Worm (Caenorhabditis elegans) whole organism, young adult: ENCODE results near the gene pals-39.

Experiments used
- F10E7.11 ChIP-seq: sonication (generic microtip); optimal IDR thresholded peaks from 2 replicates; lab custom pipeline; 2017; ENCODE audit warnings: mild to moderate bottlenecking, missing genetic modification characterization, moderate library complexity, missing compliant biosample characterization
- F37B4.10 ChIP-seq: fragments of 200-800 bp; sonication (Bioruptor generic); IDR thresholded peaks from 2 replicates; pipeline ENCODE4 v1.3.6; 2022; ENCODE audit warnings: missing genetic modification characterization, missing compliant biosample characterization
- K11D2.4 ChIP-seq: fragments of 200-800 bp; sonication (Bioruptor generic); IDR thresholded peaks from 2 replicates; pipeline ENCODE4 v1.3.6; 2022; ENCODE audit warnings: missing genetic modification reagents, missing genetic modification characterization, missing compliant biosample characterization
- Y53F4B.3 ChIP-seq: fragments of 200-800 bp; sonication (Bioruptor generic); IDR thresholded peaks from 2 replicates; pipeline ENCODE4 v1.3.6; 2022; ENCODE audit warnings: missing genetic modification reagents, missing genetic modification characterization, missing compliant biosample characterization
- Y79H2A.3 ChIP-seq: fragments of 200-800 bp; sonication (Bioruptor generic); conservative IDR thresholded peaks from 2 replicates; pipeline ENCODE4 v1.3.6; 2022; ENCODE audit warnings: missing genetic modification reagents, missing genetic modification characterization, missing compliant biosample characterization
- ZK185.1 ChIP-seq: sonication (generic microtip); optimal IDR thresholded peaks from 2 replicates; lab custom pipeline; 2016; ENCODE audit warnings: mild to moderate bottlenecking, missing genetic modification characterization, missing compliant biosample characterization; ENCODE audit not compliant: poor library complexity, severe bottlenecking
- ama-1 ChIP-seq, 3 experiments: fragments of 150-350 bp in 1 of 3; sonication (generic microtip) in 2 of 3; optimal IDR thresholded peaks; 2 replicates each; lab custom pipeline; 2014 to 2018; ENCODE audit warnings: missing biosample characterization in 2 of 3, missing genetic modification characterization in 2 of 3, missing genetic modification reagents in 2 of 3
- aptf-3 ChIP-seq: fragments of 200-800 bp; sonication (Bioruptor generic); IDR thresholded peaks from 2 replicates; pipeline ENCODE4 v1.3.6; 2022; ENCODE audit warnings: missing genetic modification characterization, missing compliant biosample characterization
- athp-1 ChIP-seq: sonication (generic microtip); optimal IDR thresholded peaks from 2 replicates; lab custom pipeline; 2017; ENCODE audit warnings: mild to moderate bottlenecking, missing genetic modification characterization, missing compliant biosample characterization
- attf-3 ChIP-seq: fragments of 200-800 bp; sonication (Bioruptor generic); conservative IDR thresholded peaks from 2 replicates; pipeline ENCODE4 v1.3.6; 2022; ENCODE audit warnings: missing genetic modification reagents, missing genetic modification characterization, missing compliant biosample characterization
- attf-6 ChIP-seq: fragments of 200-800 bp; sonication (Bioruptor generic); IDR thresholded peaks from 2 replicates; pipeline ENCODE4 v1.3.6; 2022; ENCODE audit warnings: missing genetic modification reagents, missing genetic modification characterization, missing compliant biosample characterization
- bed-1 ChIP-seq: fragments of 200-800 bp; sonication (Bioruptor generic); IDR thresholded peaks from 2 replicates; pipeline ENCODE4 v1.3.6; 2022; ENCODE audit warnings: missing genetic modification reagents, missing genetic modification characterization, missing compliant biosample characterization
- ceh-100 ChIP-seq: fragments of 200-800 bp; sonication (Bioruptor generic); IDR thresholded peaks from 2 replicates; pipeline ENCODE4 v1.3.6; 2022; ENCODE audit warnings: missing genetic modification reagents, missing genetic modification characterization, missing compliant biosample characterization
- ceh-27 ChIP-seq: fragments of 200-800 bp; sonication (Bioruptor generic); optimal IDR thresholded peaks from 2 replicates; lab custom pipeline; 2018; ENCODE audit warnings: mild to moderate bottlenecking, missing genetic modification characterization, moderate library complexity, missing compliant biosample characterization
- ceh-91 ChIP-seq: fragments of 200-800 bp; sonication (Bioruptor generic); IDR thresholded peaks from 2 replicates; pipeline ENCODE4 v1.3.6; 2022; ENCODE audit warnings: missing genetic modification reagents, missing genetic modification characterization, missing compliant biosample characterization
- die-1 ChIP-seq: sonication (generic microtip); optimal IDR thresholded peaks from 2 replicates; lab custom pipeline; 2016; ENCODE audit warnings: missing genotype, mild to moderate bottlenecking, missing genetic modification characterization, missing compliant biosample characterization
- dpff-1 ChIP-seq: sonication (generic microtip); optimal IDR thresholded peaks from 2 replicates; lab custom pipeline; 2017; ENCODE audit warnings: mild to moderate bottlenecking, missing genetic modification characterization, missing compliant biosample characterization
- egl-44 ChIP-seq: fragments of 200-800 bp; sonication (Bioruptor generic); IDR thresholded peaks from 2 replicates; pipeline ENCODE4 v1.3.6; 2022; ENCODE audit warnings: missing genetic modification reagents, missing genetic modification characterization, missing compliant biosample characterization
- ekl-4 ChIP-seq: fragments of 200-800 bp; sonication (Bioruptor generic); IDR thresholded peaks from 2 replicates; pipeline ENCODE4 v1.3.6; 2022; ENCODE audit warnings: missing genetic modification reagents, missing genetic modification characterization, missing compliant biosample characterization
- hmg-20 ChIP-seq: fragments of 200-800 bp; sonication (Bioruptor generic); IDR thresholded peaks from 2 replicates; pipeline ENCODE4 v1.3.6; 2022; ENCODE audit warnings: missing genetic modification reagents, missing genetic modification characterization, missing compliant biosample characterization
- hsf-1 ChIP-seq: fragments of 200-800 bp; sonication (Bioruptor generic); IDR thresholded peaks from 2 replicates; pipeline ENCODE4 v1.3.6; 2022; ENCODE audit warnings: missing genetic modification reagents, missing genetic modification characterization, missing compliant biosample characterization
- let-526 ChIP-seq: fragments of 200-800 bp; sonication (Bioruptor generic); IDR thresholded peaks from 2 replicates; pipeline ENCODE4 v1.3.6; 2022; ENCODE audit warnings: missing genetic modification reagents, missing genetic modification characterization, missing compliant biosample characterization
- lin-35 ChIP-seq, 3 experiments: fragments of 150-350 bp in 2 of 3; sonication (generic microtip) in 1 of 3; optimal IDR thresholded peaks; 2 replicates each; lab custom pipeline; 2014 to 2018; ENCODE audit warnings: missing biosample characterization in 3 of 3, missing genetic modification characterization in 3 of 3, missing genetic modification reagents in 3 of 3
- lin-40 ChIP-seq: sonication (generic microtip); optimal IDR thresholded peaks from 2 replicates; lab custom pipeline; 2016; ENCODE audit warnings: missing genetic modification characterization, mild to moderate bottlenecking, missing compliant biosample characterization, missing genotype, missing genetic modification reagents
- lsl-1 ChIP-seq: fragments of 200-800 bp; sonication (Bioruptor generic); optimal IDR thresholded peaks from 2 replicates; lab custom pipeline; 2018; ENCODE audit warnings: mild to moderate bottlenecking, missing genetic modification characterization, moderate library complexity, missing compliant biosample characterization
- madf-10 ChIP-seq: sonication (generic microtip); optimal IDR thresholded peaks from 2 replicates; lab custom pipeline; 2016; ENCODE audit warnings: mild to moderate bottlenecking, missing genetic modification characterization, missing compliant biosample characterization
- madf-6 ChIP-seq: fragments of 200-800 bp; sonication (Bioruptor generic); IDR thresholded peaks from 2 replicates; pipeline ENCODE4 v1.3.6; 2022; ENCODE audit warnings: missing genetic modification reagents, missing genetic modification characterization, missing compliant biosample characterization
- mes-4 ChIP-seq: sonication (generic microtip); optimal IDR thresholded peaks from 2 replicates; lab custom pipeline; 2016; ENCODE audit warnings: missing genotype, missing genetic modification characterization, missing compliant biosample characterization
- mxl-1 ChIP-seq: sonication (generic microtip); optimal IDR thresholded peaks from 2 replicates; lab custom pipeline; 2016; ENCODE audit warnings: missing genetic modification characterization, missing compliant biosample characterization
- nfya-1 ChIP-seq: sonication (generic microtip); optimal IDR thresholded peaks from 2 replicates; lab custom pipeline; 2017; ENCODE audit warnings: antibody characterized with exemption, missing compliant biosample characterization, missing genetic modification characterization, borderline replicate concordance; ENCODE audit not compliant: insufficient read depth
- nhr-120 ChIP-seq: fragments of 200-800 bp; sonication (Bioruptor generic); IDR thresholded peaks from 2 replicates; pipeline ENCODE4 v1.3.6; 2022; ENCODE audit warnings: missing genetic modification characterization, missing compliant biosample characterization
- nhr-179 ChIP-seq: sonication (generic microtip); optimal IDR thresholded peaks from 2 replicates; lab custom pipeline; 2016; ENCODE audit warnings: mild to moderate bottlenecking, missing genetic modification characterization, missing compliant biosample characterization
- pbrm-1 ChIP-seq: fragments of 200-800 bp; sonication (Bioruptor generic); IDR thresholded peaks from 2 replicates; pipeline ENCODE4 v1.3.6; 2022; ENCODE audit warnings: missing genetic modification reagents, missing genetic modification characterization, missing compliant biosample characterization
- pha-4 ChIP-seq: fragments of 150-350 bp; sonication (generic microtip); optimal IDR thresholded peaks from 2 replicates; lab custom pipeline; 2014; ENCODE audit warnings: missing biosample characterization, missing genetic modification reagents, missing genetic modification characterization
- rpc-1 ChIP-seq, 2 experiments: fragments of 150-350 bp in 1 of 2; sonication (generic microtip) in 1 of 2; optimal IDR thresholded peaks; 2 replicates each; lab custom pipeline; 2014 to 2018; ENCODE audit warnings: missing biosample characterization in 1 of 2, missing genetic modification characterization in 1 of 2, missing genetic modification reagents in 1 of 2, missing genotype in 1 of 2
- sdz-38 ChIP-seq: sonication (generic microtip); optimal IDR thresholded peaks from 2 replicates; lab custom pipeline; 2016; ENCODE audit warnings: missing genotype, missing genetic modification characterization, missing compliant biosample characterization
- sea-2 ChIP-seq: fragments of 200-800 bp; sonication (Bioruptor generic); IDR thresholded peaks from 2 replicates; pipeline ENCODE4 v1.3.6; 2022; ENCODE audit warnings: missing genetic modification characterization, missing compliant biosample characterization
- snpc-1.1 ChIP-seq: sonication (generic microtip); optimal IDR thresholded peaks from 2 replicates; lab custom pipeline; 2017; ENCODE audit warnings: missing genetic modification characterization, mild to moderate bottlenecking, missing compliant biosample characterization, antibody characterized with exemption, moderate library complexity, missing genotype, missing genetic modification reagents; ENCODE audit not compliant: insufficient read depth
- snpc-3.4 ChIP-seq: sonication (generic microtip); optimal IDR thresholded peaks from 2 replicates; lab custom pipeline; 2017; ENCODE audit warnings: missing genetic modification characterization, mild to moderate bottlenecking, missing compliant biosample characterization, antibody characterized with exemption, moderate library complexity, missing genotype, missing genetic modification reagents
- somi-1 ChIP-seq: fragments of 200-800 bp; sonication (Bioruptor generic); optimal IDR thresholded peaks from 2 replicates; lab custom pipeline; 2018; ENCODE audit warnings: mild to moderate bottlenecking, missing genetic modification characterization, missing compliant biosample characterization
- xnd-1 ChIP-seq: sonication (generic microtip); optimal IDR thresholded peaks from 2 replicates; lab custom pipeline; 2016; ENCODE audit warnings: missing genotype, missing genetic modification reagents, missing genetic modification characterization, missing compliant biosample characterization
- ztf-25 ChIP-seq: fragments of 200-800 bp; sonication (Bioruptor generic); IDR thresholded peaks from 2 replicates; pipeline ENCODE4 v1.3.6; 2022; ENCODE audit warnings: missing genetic modification reagents, missing genetic modification characterization, missing compliant biosample characterization

The pals-39 gene

ce11 chrV:12433105-12433504, 10.5 kb downstream of the pals-39 start:
- TF ChIP-seq bed-1 (GFP tag; lab: Robert Waterston, UW): no peak
- TF ChIP-seq ekl-4 (GFP tag; lab: Robert Waterston, UW): no peak

- no peak for TF ChIP-seq ama-1 (optimal IDR thresholded peaks at IDR 0.05; lab: Kevin White, UChicago)
- no peak for TF ChIP-seq ama-1 (GFP tag; optimal IDR thresholded peaks at IDR 0.05; lab: Kevin White, UChicago)
- no peak for TF ChIP-seq let-526 (GFP tag; lab: Robert Waterston, UW)
- TF ChIP-seq pha-4 (tag; lab: Kevin White, UChicago): no peak
Measured at ce11 chrV:12432111-12432510, 11.5 kb downstream of the pals-39 start, which contains the start of gene C54D10.13. Gene C54D10.13 (minus strand): TSS chrV:12432289.

- TF ChIP-seq ZK185.1 (tag; lab: Kevin White, UChicago) (no peak), die-1 (tag; lab: Kevin White, UChicago) (no peak), ceh-27 (GFP tag; lab: Kevin White, UChicago) (no peak), Y79H2A.3 (GFP tag; lab: Robert Waterston, UW) (no peak), F37B4.10 (GFP tag; lab: Robert Waterston, UW) (no peak), nhr-120 (GFP tag; lab: Robert Waterston, UW) (no peak), lin-40 (tag; lab: Kevin White, UChicago) (no peak), snpc-3.4 (tag; lab: Kevin White, UChicago) (no peak), Y53F4B.3 (GFP tag; lab: Robert Waterston, UW) (no peak), pbrm-1 (GFP tag; lab: Robert Waterston, UW) (no peak), rpc-1 (optimal IDR thresholded peaks at IDR 0.05; lab: Kevin White, UChicago) (no peak), rpc-1 (tag; optimal IDR thresholded peaks at IDR 0.05; lab: Kevin White, UChicago) (no peak)
Measured at ce11 chrV:12429039-12429438, 14.6 kb downstream of the pals-39 start, which contains the start of gene C54D10.5. Gene C54D10.5 (plus strand): TSS chrV:12429339.

- no peak for TF ChIP-seq xnd-1 (tag; lab: Kevin White, UChicago)
- no peak for TF ChIP-seq somi-1 (GFP tag; lab: Kevin White, UChicago)
- no peak for TF ChIP-seq nfya-1 (tag; lab: Kevin White, UChicago)
- no peak for TF ChIP-seq ZK185.1 (tag; lab: Kevin White, UChicago)
- no peak for TF ChIP-seq madf-10
- TF ChIP-seq nhr-179 (tag; lab: Kevin White, UChicago): no peak
- no peak for TF ChIP-seq snpc-1.1
- no peak for TF ChIP-seq hmg-20
- TF ChIP-seq madf-6 (GFP tag; lab: Robert Waterston, UW): no peak
- no peak for TF ChIP-seq attf-6 (GFP tag; lab: Robert Waterston, UW)
- no peak for TF ChIP-seq lsl-1 (GFP tag; lab: Kevin White, UChicago)
- TF ChIP-seq egl-44 (GFP tag; lab: Robert Waterston, UW): no peak
- TF ChIP-seq die-1 (tag; lab: Kevin White, UChicago): no peak
- TF ChIP-seq sea-2 (GFP tag; lab: Robert Waterston, UW): no peak
- TF ChIP-seq aptf-3 (GFP tag; lab: Robert Waterston, UW): no peak
- no peak for TF ChIP-seq sdz-38 (tag; lab: Kevin White, UChicago)
Measured at ce11 chrV:12427826-12428225, 15.8 kb downstream of the pals-39 start.

ce11 chrV:12421360-12421759, 22.3 kb downstream of the pals-39 start:
- TF ChIP-seq ceh-100 (GFP tag; lab: Robert Waterston, UW): no peak
- TF ChIP-seq mes-4 (tag; lab: Kevin White, UChicago): no peak
- TF ChIP-seq athp-1 (tag; lab: Kevin White, UChicago): no peak
- TF ChIP-seq mxl-1: no peak
- TF ChIP-seq rpc-1 (optimal IDR thresholded peaks at IDR 0.05; lab: Kevin White, UChicago): no peak
- TF ChIP-seq rpc-1 (tag; optimal IDR thresholded peaks at IDR 0.05; lab: Kevin White, UChicago): no peak
- no peak for TF ChIP-seq attf-3 (GFP tag; lab: Robert Waterston, UW)
- no peak for TF ChIP-seq ceh-91 (GFP tag; lab: Robert Waterston, UW)
- TF ChIP-seq K11D2.4 (GFP tag; lab: Robert Waterston, UW): no peak
- no peak for TF ChIP-seq lin-35 (GFP tag; optimal IDR thresholded peaks at IDR 0.05; lab: Kevin White, UChicago)
- TF ChIP-seq dpff-1 (tag; lab: Kevin White, UChicago): no peak
- no peak for TF ChIP-seq pbrm-1 (GFP tag; lab: Robert Waterston, UW)
- TF ChIP-seq F10E7.11: no peak
- no peak for TF ChIP-seq ztf-25
- TF ChIP-seq hsf-1: no peak
